Worm (Caenorhabditis elegans): ENCODE measurements around the gene her-1.

DNA sequence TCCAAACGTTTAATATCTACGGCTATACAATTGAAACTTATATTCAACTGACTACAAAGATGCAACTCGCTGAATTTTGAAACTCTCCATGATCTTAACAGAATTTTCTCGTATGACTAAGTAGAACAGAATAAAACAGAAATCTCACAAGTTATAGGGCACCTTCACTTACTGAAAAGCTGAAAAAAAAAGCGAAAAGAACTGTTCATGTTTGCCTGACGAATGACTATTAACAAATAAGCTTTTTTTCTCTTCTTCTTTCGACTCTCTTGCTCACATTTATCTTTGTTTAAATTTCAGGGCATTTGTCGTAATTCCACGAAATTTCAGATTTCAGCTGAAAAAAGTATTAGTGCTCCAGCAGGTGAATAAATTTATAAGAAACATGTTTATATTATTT lies 5.9 kb downstream of the her-1 start, which contains the start of gene xbx-6:
- TF ChIP-seq elt-3 (tag; optimal IDR thresholded peaks at IDR 0.05) (no peak), mab-5 (tag; optimal IDR thresholded peaks at IDR 0.05) (no peak)

All from whole organism, mixed stage, embryonic.